Worm (Caenorhabditis elegans): ENCODE data around the gene C27D6.1.

DNA sequence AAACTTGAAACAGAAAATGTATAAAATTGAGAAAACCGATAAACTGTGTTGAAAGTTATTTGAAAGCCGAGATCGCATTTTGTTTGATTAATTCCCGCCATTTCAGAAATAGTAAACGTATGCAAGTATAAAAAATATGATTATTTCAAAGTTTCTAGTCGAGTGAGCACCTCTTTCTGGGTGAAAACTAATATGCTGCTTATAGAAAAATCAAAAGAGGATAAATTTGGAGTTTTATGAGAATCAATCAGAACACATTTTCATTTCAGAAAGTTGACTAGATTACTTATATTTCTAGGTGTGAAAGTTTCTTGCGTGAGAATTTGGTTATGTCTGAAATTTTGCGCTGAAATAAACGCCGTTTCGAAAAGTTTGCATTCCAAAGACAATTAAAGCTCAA, 15.0 kb upstream of the C27D6.1 start, which contains the start of gene srb-13:
- no peak for TF ChIP-seq fkh-10 (GFP tag; optimal IDR thresholded peaks at IDR 0.05)
- TF ChIP-seq unc-62 (GFP tag; optimal IDR thresholded peaks at IDR 0.05), result no peak
- TF ChIP-seq skn-1 (tag; optimal IDR thresholded peaks at IDR 0.05), result no peak
- TF ChIP-seq nhr-28 (tag; optimal IDR thresholded peaks at IDR 0.05), result no peak
- no peak for TF ChIP-seq nhr-23 (tag; optimal IDR thresholded peaks at IDR 0.05)
- no peak for TF ChIP-seq mdl-1 (tag; optimal IDR thresholded peaks at IDR 0.05)
- no peak for TF ChIP-seq nhr-77 (tag; optimal IDR thresholded peaks at IDR 0.05)
- TF ChIP-seq nhr-237 (tag; optimal IDR thresholded peaks at IDR 0.05), result no peak
- TF ChIP-seq ama-1 (optimal IDR thresholded peaks at IDR 0.05), result no peak

Measured in whole organism, L3 larva.